Worm (Caenorhabditis elegans) whole organism, mixed stage, embryonic: ENCODE results near the gene clec-34.

Experiments
- M03D4.4 ChIP-seq: sonication (generic microtip); optimal IDR thresholded peaks from 2 replicates; lab custom pipeline; 2017; ENCODE audit warnings: mild to moderate bottlenecking, missing genetic modification characterization, missing compliant biosample characterization
- bed-3 ChIP-seq: fragments of 200-800 bp; sonication (Bioruptor generic); optimal IDR thresholded peaks from 3 replicates; lab custom pipeline; 2018; ENCODE audit warnings: mild to moderate bottlenecking, missing genetic modification characterization, moderate library complexity, missing compliant biosample characterization
- blmp-1 ChIP-seq: fragments of 150-350 bp; optimal IDR thresholded peaks from 2 replicates; lab custom pipeline; 2014; ENCODE audit warnings: missing biosample characterization, missing genetic modification characterization
- ceh-43 ChIP-seq: fragments of 200-800 bp; sonication (Bioruptor generic); optimal IDR thresholded peaks from 2 replicates; lab custom pipeline; 2018; ENCODE audit warnings: mild to moderate bottlenecking, missing genetic modification characterization, moderate library complexity, missing compliant biosample characterization
- ces-1 ChIP-seq: fragments of 150-350 bp; optimal IDR thresholded peaks from 2 replicates; lab custom pipeline; 2014; ENCODE audit warnings: missing biosample characterization, missing genetic modification reagents, missing genetic modification characterization
- drap-1 ChIP-seq: fragments of 200-800 bp; sonication (Bioruptor generic); optimal IDR thresholded peaks from 3 replicates; lab custom pipeline; 2018; ENCODE audit warnings: mild to moderate bottlenecking, missing genetic modification characterization, missing compliant biosample characterization
- elt-3 ChIP-seq: fragments of 150-350 bp; optimal IDR thresholded peaks from 2 replicates; lab custom pipeline; 2014; ENCODE audit warnings: missing biosample characterization, missing genetic modification characterization
- flh-1 ChIP-seq: fragments of 200-800 bp; sonication (Bioruptor generic); optimal IDR thresholded peaks from 2 replicates; lab custom pipeline; 2018; ENCODE audit warnings: mild to moderate bottlenecking, missing genetic modification characterization, moderate library complexity, missing compliant biosample characterization
- ham-2 ChIP-seq: fragments of 200-800 bp; sonication (Bioruptor generic); optimal IDR thresholded peaks from 2 replicates; lab custom pipeline; 2018; ENCODE audit warnings: mild to moderate bottlenecking, missing genetic modification characterization, missing compliant biosample characterization
- hlh-1 ChIP-seq: fragments of 150-350 bp; optimal IDR thresholded peaks from 2 replicates; lab custom pipeline; 2014; ENCODE audit warnings: missing biosample characterization, missing genetic modification reagents, missing genetic modification characterization
- lin-13 ChIP-seq: fragments of 150-350 bp; optimal IDR thresholded peaks from 2 replicates; lab custom pipeline; 2014; ENCODE audit warnings: missing biosample characterization, missing genetic modification characterization
- lin-32 ChIP-seq: fragments of 200-800 bp; sonication (Bioruptor generic); optimal IDR thresholded peaks from 2 replicates; lab custom pipeline; 2018; ENCODE audit warnings: mild to moderate bottlenecking, missing genetic modification characterization, missing compliant biosample characterization
- lsy-2 ChIP-seq: fragments of 150-350 bp; optimal IDR thresholded peaks from 2 replicates; lab custom pipeline; 2014; ENCODE audit warnings: missing biosample characterization, missing genetic modification characterization
- mab-5 ChIP-seq: fragments of 150-350 bp; optimal IDR thresholded peaks from 2 replicates; lab custom pipeline; 2014; ENCODE audit warnings: missing biosample characterization, missing genetic modification characterization
- mep-1 ChIP-seq: fragments of 150-350 bp; optimal IDR thresholded peaks from 2 replicates; lab custom pipeline; 2017; ENCODE audit warnings: missing biosample characterization, missing genetic modification reagents, missing genetic modification characterization, inconsistent platforms
- mls-2 ChIP-seq: sonication (generic microtip); optimal IDR thresholded peaks from 2 replicates; lab custom pipeline; 2016; ENCODE audit warnings: mild to moderate bottlenecking, missing genetic modification characterization, moderate library complexity, missing compliant biosample characterization
- nhr-12 ChIP-seq: fragments of 150-350 bp; optimal IDR thresholded peaks from 2 replicates; lab custom pipeline; 2014; ENCODE audit warnings: missing biosample characterization, missing genetic modification characterization
- nhr-237 ChIP-seq: fragments of 150-350 bp; optimal IDR thresholded peaks from 2 replicates; lab custom pipeline; 2014; ENCODE audit warnings: missing biosample characterization, missing genetic modification characterization
- nhr-28 ChIP-seq: fragments of 150-350 bp; optimal IDR thresholded peaks from 2 replicates; lab custom pipeline; 2014; ENCODE audit warnings: missing biosample characterization, missing genetic modification characterization
- nhr-76 ChIP-seq: sonication (generic microtip); optimal IDR thresholded peaks from 2 replicates; lab custom pipeline; 2017; ENCODE audit warnings: missing biosample characterization, missing genetic modification characterization
- pha-4 ChIP-seq: fragments of 150-350 bp; optimal IDR thresholded peaks from 2 replicates; lab custom pipeline; 2018; ENCODE audit warnings: missing biosample characterization, missing genetic modification reagents, missing genetic modification characterization
- sem-2 ChIP-seq: fragments of 200-800 bp; sonication (Bioruptor generic); optimal IDR thresholded peaks from 2 replicates; lab custom pipeline; 2018; ENCODE audit warnings: mild to moderate bottlenecking, missing genetic modification characterization, missing compliant biosample characterization
- sptf-1 ChIP-seq: sonication (generic microtip); optimal IDR thresholded peaks from 2 replicates; lab custom pipeline; 2017; ENCODE audit warnings: mild to moderate bottlenecking, missing genetic modification characterization, moderate library complexity, missing compliant biosample characterization
- unc-120 ChIP-seq: sonication (generic microtip); optimal IDR thresholded peaks from 2 replicates; lab custom pipeline; 2017; ENCODE audit warnings: missing genetic modification characterization, missing compliant biosample characterization; ENCODE audit not compliant: poor library complexity, severe bottlenecking
- unc-39 ChIP-seq: fragments of 150-350 bp; optimal IDR thresholded peaks from 2 replicates; lab custom pipeline; 2014; ENCODE audit warnings: missing biosample characterization, missing genetic modification characterization
- unc-62 ChIP-seq: fragments of 150-350 bp; optimal IDR thresholded peaks from 2 replicates; lab custom pipeline; 2014; ENCODE audit warnings: missing biosample characterization, missing genetic modification reagents, missing genetic modification characterization
- zip-8 ChIP-seq: fragments of 150-350 bp; optimal IDR thresholded peaks from 2 replicates; lab custom pipeline; 2014; ENCODE audit warnings: missing biosample characterization, missing genetic modification characterization
- ztf-11 ChIP-seq: fragments of 150-350 bp; optimal IDR thresholded peaks from 2 replicates; lab custom pipeline; 2014; ENCODE audit warnings: missing biosample characterization, missing genetic modification characterization

The clec-34 gene

ce11 chrV:16745214-16745613 is 9.6 kb downstream of the clec-34 start:
- no peak for TF ChIP-seq unc-62 (GFP tag; lab: Kevin White, UChicago)
- no peak for TF ChIP-seq lsy-2 (tag; lab: Kevin White, UChicago)
- no peak for TF ChIP-seq nhr-76
- no peak for TF ChIP-seq ham-2
- TF ChIP-seq blmp-1 (tag; lab: Kevin White, UChicago), result no peak
- no peak for TF ChIP-seq hlh-1 (tag; lab: Kevin White, UChicago)
- TF ChIP-seq nhr-237, result no peak
- no peak for TF ChIP-seq bed-3 (GFP tag; lab: Kevin White, UChicago)
- TF ChIP-seq elt-3 (tag; lab: Kevin White, UChicago), result no peak
- no peak for TF ChIP-seq nhr-28 (tag; lab: Kevin White, UChicago)
- TF ChIP-seq pha-4 (tag; lab: Kevin White, UChicago), result no peak
- no peak for TF ChIP-seq ztf-11 (tag; lab: Kevin White, UChicago)
- TF ChIP-seq M03D4.4 (tag; lab: Kevin White, UChicago), result no peak
- TF ChIP-seq mep-1 (tag; lab: Kevin White, UChicago), result no peak
- TF ChIP-seq nhr-12 (tag; lab: Kevin White, UChicago), result no peak
- no peak for TF ChIP-seq sptf-1
- TF ChIP-seq lin-32 (GFP tag; lab: Kevin White, UChicago), result no peak
- TF ChIP-seq sem-2 (GFP tag; lab: Kevin White, UChicago), result no peak

ce11 chrV:16746231-16746990 is 10.8 kb downstream of the clec-34 start, which contains the start of gene gyg-2:
TSS of gene gyg-2 (minus strand) at chrV:16746258.
- TF ChIP-seq M03D4.4 (tag; lab: Kevin White, UChicago) (no peak), unc-62 (GFP tag; lab: Kevin White, UChicago) (no peak), flh-1 (GFP tag; lab: Kevin White, UChicago) (no peak), lin-13 (no peak)
- TF ChIP-seq, all 35 proteins: peak for 0

- TF ChIP-seq lin-13 (no peak), bed-3 (GFP tag; lab: Kevin White, UChicago) (no peak), drap-1 (GFP tag; lab: Kevin White, UChicago) (no peak)
Measured at ce11 chrV:16747031-16747672, 11.6 kb downstream of the clec-34 start, which contains the start of gene dkf-2. TSS of gene dkf-2 (plus strand) at chrV:16747622.

- TF ChIP-seq unc-62 (GFP tag; lab: Kevin White, UChicago), result no peak
- peak; percentile 84 for TF ChIP-seq ces-1 (GFP tag; lab: Kevin White, UChicago)
Measured at ce11 chrV:16749473-16749872, 13.9 kb downstream of the clec-34 start.

- peak; percentile 59 for TF ChIP-seq ces-1 (GFP tag; lab: Kevin White, UChicago)
- no peak for TF ChIP-seq unc-39 (tag; lab: Kevin White, UChicago)
- no peak for TF ChIP-seq lin-32 (GFP tag; lab: Kevin White, UChicago)
- peak; percentile 2 for TF ChIP-seq unc-62 (GFP tag; lab: Kevin White, UChicago)
- peak; percentile 19 for TF ChIP-seq drap-1 (GFP tag; lab: Kevin White, UChicago)
- no peak for TF ChIP-seq nhr-28 (tag; lab: Kevin White, UChicago)
- no peak for TF ChIP-seq elt-3 (tag; lab: Kevin White, UChicago)
Measured at ce11 chrV:16752089-16753030, 16.8 kb downstream of the clec-34 start.

- TF ChIP-seq hlh-1 (tag; lab: Kevin White, UChicago) (no peak), bed-3 (GFP tag; lab: Kevin White, UChicago) (no peak), flh-1 (GFP tag; lab: Kevin White, UChicago) (no peak), mep-1 (tag; lab: Kevin White, UChicago) (no peak), zip-8 (tag; lab: Kevin White, UChicago) (no peak), mls-2 (no peak), pha-4 (tag; lab: Kevin White, UChicago) (no peak), sptf-1 (no peak), blmp-1 (tag; lab: Kevin White, UChicago) (no peak), sem-2 (GFP tag; lab: Kevin White, UChicago) (no peak), elt-3 (tag; lab: Kevin White, UChicago) (no peak), lsy-2 (tag; lab: Kevin White, UChicago) (no peak), unc-120 (tag; lab: Kevin White, UChicago) (no peak), ceh-43 (no peak), lin-13 (no peak), M03D4.4 (tag; lab: Kevin White, UChicago) (no peak), mab-5 (tag; lab: Kevin White, UChicago) (no peak)
Measured at ce11 chrV:16756166-16756565, 20.6 kb downstream of the clec-34 start.
